Fruit fly (Drosophila melanogaster) whole organism, pupa: ENCODE data around the gene eIF2Bbeta.

Source experiments
- CG10348 ChIP-seq: fragments of 200-800 bp; sonication (Bioruptor generic); IDR thresholded peaks from 2 replicates; pipeline ENCODE4 v1.3.6; 2022; ENCODE audit warnings: missing biosample characterization, missing genetic modification characterization
- CG14655 ChIP-seq: fragments of 200-800 bp; sonication (Bioruptor generic); optimal IDR thresholded peaks from 3 replicates; lab custom pipeline; 2017; ENCODE audit warnings: mild to moderate bottlenecking, missing biosample characterization, missing genetic modification reagents, missing genetic modification characterization
- CG32121 ChIP-seq: fragments of 200-800 bp; sonication (Bioruptor generic); IDR thresholded peaks from 2 replicates; pipeline ENCODE4 v1.3.6; 2022; ENCODE audit warnings: missing biosample characterization, missing genetic modification characterization
- CG8159 ChIP-seq: fragments of 200-800 bp; sonication (Bioruptor generic); optimal IDR thresholded peaks from 3 replicates; lab custom pipeline; 2018; ENCODE audit warnings: missing biosample characterization, mild to moderate bottlenecking, missing genetic modification characterization, moderate library complexity
- D1 ChIP-seq: fragments of 200-800 bp; sonication (Bioruptor generic); optimal IDR thresholded peaks from 2 replicates; lab custom pipeline; 2018; ENCODE audit warnings: missing biosample characterization, mild to moderate bottlenecking, missing genetic modification characterization, moderate library complexity
- Ets98B ChIP-seq: fragments of 200-800 bp; sonication (Bioruptor generic); IDR thresholded peaks from 2 replicates; pipeline ENCODE4 v1.3.6; 2022; ENCODE audit warnings: missing biosample characterization, missing genetic modification characterization
- Pif1B ChIP-seq: fragments of 200-800 bp; sonication (Bioruptor generic); optimal IDR thresholded peaks from 3 replicates; lab custom pipeline; 2016; ENCODE audit warnings: missing biosample characterization, missing genetic modification characterization
- rn ChIP-seq: fragments of 200-800 bp; sonication (Bioruptor generic); IDR thresholded peaks from 2 replicates; pipeline ENCODE4 v1.3.6; 2022; ENCODE audit warnings: missing biosample characterization, missing genetic modification characterization

- TF ChIP-seq CG8159 (tag; lab: Kevin White, UChicago), result peak; percentile 11
- TF ChIP-seq CG10348 (GFP tag; lab: Robert Waterston, UW), result no peak
- TF ChIP-seq Ets98B (GFP tag; lab: Robert Waterston, UW), result no peak
- no peak for TF ChIP-seq D1 (tag; lab: Kevin White, UChicago)
- no peak for TF ChIP-seq CG14655 (GFP tag; lab: Kevin White, UChicago)
- TF ChIP-seq rn (GFP tag; lab: Robert Waterston, UW), result no peak
- no peak for TF ChIP-seq Pif1B
- TF ChIP-seq CG32121 (GFP tag; lab: Robert Waterston, UW), result no peak
These were observed 17.4 kb upstream of the eIF2Bbeta start for dm6 chrX:2686930-2687329.
